Worm (Caenorhabditis elegans) whole organism, L2 larva: ENCODE measurements around the gene F58E6.13.

Experiments
- C34F6.9 ChIP-seq: fragments of 150-350 bp; optimal IDR thresholded peaks from 2 replicates; lab custom pipeline; 2014; ENCODE audit warnings: missing biosample characterization, missing genetic modification characterization
- F13H6.1 ChIP-seq: sonication (generic microtip); optimal IDR thresholded peaks from 2 replicates; lab custom pipeline; 2016; ENCODE audit warnings: missing genetic modification characterization, missing compliant biosample characterization
- R02D3.7 ChIP-seq: fragments of 150-350 bp; optimal IDR thresholded peaks from 2 replicates; lab custom pipeline; 2014; ENCODE audit warnings: missing biosample characterization, missing genetic modification characterization
- Y55F3AM.14 ChIP-seq: fragments of 200-800 bp; sonication (Bioruptor generic); optimal IDR thresholded peaks from 2 replicates; lab custom pipeline; 2018; ENCODE audit warnings: mild to moderate bottlenecking, missing genetic modification characterization, missing compliant biosample characterization
- ZK546.5 ChIP-seq: sonication (generic microtip); optimal IDR thresholded peaks from 2 replicates; lab custom pipeline; 2017; ENCODE audit warnings: missing biosample characterization, missing genetic modification characterization
- alr-1 ChIP-seq: fragments of 150-350 bp; optimal IDR thresholded peaks from 2 replicates; lab custom pipeline; 2014; ENCODE audit warnings: missing biosample characterization, missing genetic modification characterization
- aly-2 ChIP-seq: fragments of 150-350 bp; optimal IDR thresholded peaks from 2 replicates; lab custom pipeline; 2014; ENCODE audit warnings: missing biosample characterization, missing genetic modification characterization
- ama-1 ChIP-seq: fragments of 150-350 bp; optimal IDR thresholded peaks from 2 replicates; lab custom pipeline; 2018; ENCODE audit warnings: inconsistent platforms
- blmp-1 ChIP-seq: sonication (generic microtip); optimal IDR thresholded peaks from 2 replicates; lab custom pipeline; 2017; ENCODE audit warnings: missing genetic modification characterization, mild to moderate bottlenecking, missing compliant biosample characterization, antibody characterized with exemption, moderate library complexity; ENCODE audit not compliant: insufficient read depth
- ceh-16 ChIP-seq: fragments of 150-350 bp; optimal IDR thresholded peaks from 2 replicates; lab custom pipeline; 2014; ENCODE audit warnings: missing biosample characterization, missing genetic modification characterization
- ceh-82 ChIP-seq: fragments of 150-350 bp; optimal IDR thresholded peaks from 2 replicates; lab custom pipeline; 2014; ENCODE audit warnings: missing biosample characterization, missing genetic modification characterization
- crh-2 ChIP-seq: sonication (generic microtip); optimal IDR thresholded peaks from 2 replicates; lab custom pipeline; 2017; ENCODE audit warnings: missing biosample characterization, missing genetic modification characterization
- dmd-4 ChIP-seq: sonication (generic microtip); optimal IDR thresholded peaks from 2 replicates; lab custom pipeline; 2017; ENCODE audit warnings: missing biosample characterization, missing genetic modification characterization
- egl-27 ChIP-seq: sonication (generic microtip); optimal IDR thresholded peaks from 3 replicates; lab custom pipeline; 2017; ENCODE audit warnings: missing biosample characterization, missing genetic modification reagents, missing genetic modification characterization
- elt-1 ChIP-seq: fragments of 150-350 bp; optimal IDR thresholded peaks from 2 replicates; lab custom pipeline; 2014; ENCODE audit warnings: missing biosample characterization, missing genetic modification characterization
- elt-3 ChIP-seq: sonication (generic microtip); optimal IDR thresholded peaks from 2 replicates; lab custom pipeline; 2017; ENCODE audit warnings: missing biosample characterization, missing genetic modification characterization
- fos-1 ChIP-seq: fragments of 150-350 bp; optimal IDR thresholded peaks from 2 replicates; lab custom pipeline; 2014; ENCODE audit warnings: missing biosample characterization, missing genetic modification characterization
- gmeb-1 ChIP-seq: fragments of 150-350 bp; optimal IDR thresholded peaks from 2 replicates; lab custom pipeline; 2014; ENCODE audit warnings: missing biosample characterization, missing genetic modification characterization
- lin-11 ChIP-seq: fragments of 150-350 bp; sonication (generic microtip); optimal IDR thresholded peaks from 2 replicates; lab custom pipeline; 2014; ENCODE audit warnings: missing biosample characterization, missing genetic modification characterization, inconsistent platforms, mixed read lengths
- lin-13 ChIP-seq: fragments of 150-350 bp; optimal IDR thresholded peaks from 2 replicates; lab custom pipeline; 2014; ENCODE audit warnings: missing biosample characterization, missing genetic modification reagents, missing genetic modification characterization
- lin-39 ChIP-seq: fragments of 150-350 bp; optimal IDR thresholded peaks from 2 replicates; lab custom pipeline; 2014; ENCODE audit warnings: missing biosample characterization, missing genetic modification reagents, missing genetic modification characterization
- lsy-2 ChIP-seq, 2 experiments: fragments of 150-350 bp in 1 of 2; sonication (generic microtip) in 1 of 2; optimal IDR thresholded peaks; 2 replicates each; lab custom pipeline; 2014 to 2017; ENCODE audit warnings: missing biosample characterization in 2 of 2, missing genetic modification characterization in 2 of 2
- mab-5 ChIP-seq: fragments of 150-350 bp; optimal IDR thresholded peaks from 2 replicates; lab custom pipeline; 2014; ENCODE audit warnings: missing biosample characterization, missing genetic modification characterization
- mbf-1 ChIP-seq: sonication (generic microtip); optimal IDR thresholded peaks from 2 replicates; lab custom pipeline; 2017; ENCODE audit warnings: missing biosample characterization, missing genetic modification characterization
- nhr-10 ChIP-seq: sonication (generic microtip); optimal IDR thresholded peaks from 2 replicates; lab custom pipeline; 2017; ENCODE audit warnings: missing biosample characterization, missing genetic modification characterization
- nhr-11 ChIP-seq: fragments of 150-350 bp; optimal IDR thresholded peaks from 2 replicates; lab custom pipeline; 2014; ENCODE audit warnings: missing biosample characterization, missing genetic modification characterization
- nhr-12 ChIP-seq: fragments of 150-350 bp; optimal IDR thresholded peaks from 2 replicates; lab custom pipeline; 2014; ENCODE audit warnings: missing biosample characterization, missing genetic modification characterization
- nhr-129 ChIP-seq: fragments of 150-350 bp; optimal IDR thresholded peaks from 2 replicates; lab custom pipeline; 2014; ENCODE audit warnings: missing biosample characterization, missing genetic modification characterization
- nhr-21 ChIP-seq: fragments of 150-350 bp; optimal IDR thresholded peaks from 2 replicates; lab custom pipeline; 2014; ENCODE audit warnings: missing biosample characterization, missing genetic modification characterization
- nhr-237 ChIP-seq: fragments of 150-350 bp; optimal IDR thresholded peaks from 2 replicates; lab custom pipeline; 2014; ENCODE audit warnings: missing biosample characterization, missing genetic modification characterization
- nhr-25 ChIP-seq: fragments of 150-350 bp; sonication (generic microtip); optimal IDR thresholded peaks from 3 replicates; lab custom pipeline; 2014; ENCODE audit warnings: missing biosample characterization, missing genetic modification characterization
- nhr-6 ChIP-seq: fragments of 150-350 bp; optimal IDR thresholded peaks from 2 replicates; lab custom pipeline; 2014; ENCODE audit warnings: missing biosample characterization, missing genetic modification characterization
- nhr-77 ChIP-seq: fragments of 150-350 bp; optimal IDR thresholded peaks from 2 replicates; lab custom pipeline; 2014; ENCODE audit warnings: missing biosample characterization, missing genetic modification characterization
- peb-1 ChIP-seq: fragments of 150-350 bp; optimal IDR thresholded peaks from 2 replicates; lab custom pipeline; 2014; ENCODE audit warnings: missing biosample characterization, missing genetic modification characterization
- sem-4 ChIP-seq: fragments of 150-350 bp; optimal IDR thresholded peaks from 2 replicates; lab custom pipeline; 2014; ENCODE audit warnings: missing biosample characterization, missing genetic modification reagents, missing genetic modification characterization
- skn-1 ChIP-seq: sonication (generic microtip); optimal IDR thresholded peaks from 2 replicates; lab custom pipeline; 2017; ENCODE audit warnings: missing biosample characterization, missing genetic modification characterization
- sma-3 ChIP-seq: sonication (generic microtip); optimal IDR thresholded peaks from 2 replicates; lab custom pipeline; 2016; ENCODE audit warnings: missing genetic modification reagents, missing genetic modification characterization, missing compliant biosample characterization
- sma-9 ChIP-seq, 2 experiments: fragments of 150-350 bp in 1 of 2; sonication (generic microtip) in 1 of 2; optimal IDR thresholded peaks; 2 replicates each; lab custom pipeline; 2014 to 2016; ENCODE audit warnings: missing genetic modification characterization in 2 of 2, mild to moderate bottlenecking in 1 of 2, missing biosample characterization in 1 of 2, missing compliant biosample characterization in 1 of 2, missing genetic modification reagents in 1 of 2, moderate library complexity in 1 of 2
- snpc-4 ChIP-seq: fragments of 150-350 bp; optimal IDR thresholded peaks from 2 replicates; lab custom pipeline; 2014; ENCODE audit warnings: missing biosample characterization, missing genetic modification characterization
- unc-39 ChIP-seq: fragments of 150-350 bp; optimal IDR thresholded peaks from 2 replicates; lab custom pipeline; 2014; ENCODE audit warnings: missing biosample characterization, missing genetic modification characterization
- unc-62 ChIP-seq: fragments of 150-350 bp; optimal IDR thresholded peaks from 2 replicates; lab custom pipeline; 2014; ENCODE audit warnings: missing biosample characterization, missing genetic modification reagents, missing genetic modification characterization
- zag-1 ChIP-seq: fragments of 150-350 bp; optimal IDR thresholded peaks from 2 replicates; lab custom pipeline; 2014; ENCODE audit warnings: missing biosample characterization, missing genetic modification characterization
- ztf-1 ChIP-seq: fragments of 200-800 bp; sonication (Bioruptor generic); conservative IDR thresholded peaks from 2 replicates; pipeline ENCODE4 v1.3.6; 2022; ENCODE audit warnings: missing genetic modification characterization, missing compliant biosample characterization
- ztf-11 ChIP-seq: sonication (generic microtip); optimal IDR thresholded peaks from 2 replicates; lab custom pipeline; 2017; ENCODE audit warnings: missing biosample characterization, missing genetic modification characterization
- ztf-4 ChIP-seq: fragments of 150-350 bp; optimal IDR thresholded peaks from 2 replicates; lab custom pipeline; 2014; ENCODE audit warnings: missing biosample characterization, missing genetic modification characterization

F58E6.13 gene

ce11 chrV:9716397-9716796 is 28.6 kb upstream of the F58E6.13 start, which contains the start of gene str-188:
str-188 (plus strand) TSS chrV:9716697.
- TF ChIP-seq unc-62 (GFP tag; lab: Kevin White, UChicago) (no peak), nhr-11 (tag; lab: Kevin White, UChicago) (no peak), peb-1 (no peak)
- TF ChIP-seq, all 48 proteins: peak for 0

- TF ChIP-seq nhr-129 (tag; lab: Kevin White, UChicago) (peak; percentile 8), mbf-1 (tag; lab: Kevin White, UChicago) (no peak), C34F6.9 (peak; percentile 30), ztf-11 (tag; lab: Kevin White, UChicago) (no peak), ceh-16 (tag; lab: Kevin White, UChicago) (no peak)
Measured at ce11 chrV:9724021-9724671, 20.9 kb upstream of the F58E6.13 start, which contains the start of gene slcr-46.3. slcr-46.3 (minus strand) TSS chrV:9724106.

- no peak for TF ChIP-seq unc-39
- TF ChIP-seq fos-1 (tag; lab: Kevin White, UChicago) = peak; percentile 55
- TF ChIP-seq, all 48 proteins: peak for 1
Measured at ce11 chrV:9725719-9726118, 19.3 kb upstream of the F58E6.13 start.

- no peak for TF ChIP-seq Y55F3AM.14 (GFP tag; lab: Kevin White, UChicago)
- TF ChIP-seq lin-39 (tag; lab: Kevin White, UChicago) = no peak
- TF ChIP-seq sma-3 (GFP tag; lab: Kevin White, UChicago) = peak; percentile 51
- TF ChIP-seq dmd-4 (tag; lab: Kevin White, UChicago) = no peak
- no peak for TF ChIP-seq nhr-237 (tag; lab: Kevin White, UChicago)
- no peak for TF ChIP-seq blmp-1
- peak; percentile 82 for TF ChIP-seq C34F6.9
- no peak for TF ChIP-seq zag-1 (tag; lab: Kevin White, UChicago)
- no peak for TF ChIP-seq nhr-25 (tag; lab: Kevin White, UChicago)
- TF ChIP-seq nhr-6 = no peak
- TF ChIP-seq lin-11 (tag; lab: Kevin White, UChicago) = no peak
- TF ChIP-seq ceh-82 (tag; lab: Kevin White, UChicago) = no peak
- TF ChIP-seq elt-3 (tag; lab: Kevin White, UChicago) = no peak
- TF ChIP-seq nhr-11 (tag; lab: Kevin White, UChicago) = no peak
- TF ChIP-seq egl-27 (tag; lab: Kevin White, UChicago) = no peak
- TF ChIP-seq snpc-4 (tag; lab: Kevin White, UChicago) = peak; percentile 42
- TF ChIP-seq lin-13 = peak; percentile 55
- TF ChIP-seq ztf-4 (tag; lab: Kevin White, UChicago) = peak; percentile 12
- TF ChIP-seq mbf-1 (tag; lab: Kevin White, UChicago) = no peak
- TF ChIP-seq unc-39 = no peak
- TF ChIP-seq R02D3.7 (tag; lab: Kevin White, UChicago) = no peak
- no peak for TF ChIP-seq nhr-12 (tag; lab: Kevin White, UChicago)
- TF ChIP-seq ceh-16 (tag; lab: Kevin White, UChicago) = no peak
- TF ChIP-seq skn-1 (tag; lab: Kevin White, UChicago) = peak; percentile 25
- peak; percentile 39 for TF ChIP-seq F13H6.1 (tag; lab: Kevin White, UChicago)
- TF ChIP-seq ZK546.5 = no peak
- peak in 1 of 2 experiments; percentile 82 for TF ChIP-seq lsy-2 (tag; optimal IDR thresholded peaks at IDR 0.05; lab: Kevin White, UChicago)
- TF ChIP-seq sma-9 (GFP tag; optimal IDR thresholded peaks at IDR 0.05; lab: Kevin White, UChicago) = peak; percentile 40
- no peak for TF ChIP-seq sma-9 (tag; optimal IDR thresholded peaks at IDR 0.05; lab: Kevin White, UChicago)
- TF ChIP-seq aly-2 (tag; lab: Kevin White, UChicago) = no peak
- TF ChIP-seq elt-1 = no peak
- peak; percentile 56 for TF ChIP-seq gmeb-1 (tag; lab: Kevin White, UChicago)
- TF ChIP-seq ztf-11 (tag; lab: Kevin White, UChicago) = no peak
- peak; percentile 61 for TF ChIP-seq sem-4 (tag; lab: Kevin White, UChicago)
- TF ChIP-seq ama-1 (lab: Kevin White, UChicago) = peak; percentile 61
- TF ChIP-seq mab-5 (tag; lab: Kevin White, UChicago) = peak; percentile 26
- TF ChIP-seq alr-1 = no peak
- TF ChIP-seq crh-2 (tag; lab: Kevin White, UChicago) = peak; percentile 90
- TF ChIP-seq nhr-10 (tag; lab: Kevin White, UChicago) = no peak
- TF ChIP-seq nhr-77 = no peak
- TF ChIP-seq fos-1 (tag; lab: Kevin White, UChicago) = peak; percentile 83
- no peak for TF ChIP-seq ztf-1 (GFP tag; lab: Robert Waterston, UW)
- TF ChIP-seq nhr-129 (tag; lab: Kevin White, UChicago) = peak; percentile 77
- TF ChIP-seq nhr-21 (tag; lab: Kevin White, UChicago) = no peak
- TF ChIP-seq unc-62 (GFP tag; lab: Kevin White, UChicago) = no peak
- no peak for TF ChIP-seq peb-1
Measured at ce11 chrV:9729462-9730162, 15.4 kb upstream of the F58E6.13 start, which contains the start of the genes aagr-3 and drap-1. aagr-3 (minus strand) TSS chrV:9729512. drap-1 (plus strand) TSS chrV:9730106.
